Fruit fly (Drosophila melanogaster) whole organism, embryonic: ENCODE data around the gene Cka.
A peak's percentile ranks its signal among the peaks of the same experiment; 100 is the strongest.

Experiments used
- Aef1 ChIP-seq: fragments of 200-800 bp; sonication (Bioruptor generic); IDR thresholded peaks from 3 replicates; pipeline ENCODE4 v1.3.6; 2022; ENCODE audit warnings: missing biosample characterization, missing genetic modification characterization
- Asciz ChIP-seq: fragments of 200-800 bp; sonication (Bioruptor generic); optimal IDR thresholded peaks from 2 replicates; lab custom pipeline; 2017; ENCODE audit warnings: missing biosample characterization, mild to moderate bottlenecking, missing genetic modification characterization, missing genetic modification reagents
- Bteb2 ChIP-seq: fragments of 200-800 bp; sonication (Bioruptor generic); optimal IDR thresholded peaks from 2 replicates; lab custom pipeline; 2016; ENCODE audit warnings: missing biosample characterization, missing genetic modification characterization
- CG10543 ChIP-seq: fragments of 200-800 bp; sonication (Bioruptor generic); optimal IDR thresholded peaks from 3 replicates; lab custom pipeline; 2017; ENCODE audit warnings: missing biosample characterization, mild to moderate bottlenecking, missing genetic modification characterization, moderate library complexity
- CG12071 ChIP-seq: fragments of 200-800 bp; sonication (Bioruptor generic); optimal IDR thresholded peaks from 3 replicates; lab custom pipeline; 2018; ENCODE audit warnings: missing biosample characterization, mild to moderate bottlenecking, missing genetic modification characterization
- CG12659 ChIP-seq: fragments of 200-800 bp; sonication (Bioruptor generic); optimal IDR thresholded peaks from 3 replicates; lab custom pipeline; 2017; ENCODE audit warnings: mild to moderate bottlenecking, missing biosample characterization, missing genetic modification reagents, missing genetic modification characterization
- CG17568 ChIP-seq: fragments of 200-800 bp; sonication (Bioruptor generic); optimal IDR thresholded peaks from 2 replicates; lab custom pipeline; 2018; ENCODE audit warnings: missing biosample characterization, mild to moderate bottlenecking, missing genetic modification characterization, moderate library complexity
- CG3847 ChIP-seq: fragments of 200-800 bp; sonication (Bioruptor generic); IDR thresholded peaks from 2 replicates; pipeline ENCODE4 v1.3.6; 2022; ENCODE audit warnings: missing biosample characterization, missing genetic modification characterization
- CG4424 ChIP-seq: fragments of 200-800 bp; sonication (Bioruptor generic); optimal IDR thresholded peaks from 3 replicates; lab custom pipeline; 2016; ENCODE audit warnings: missing biosample characterization, missing genetic modification characterization
- CG4730 ChIP-seq: fragments of 200-800 bp; sonication (Bioruptor generic); IDR thresholded peaks from 2 replicates; pipeline ENCODE4 v1.3.6; 2022; ENCODE audit warnings: missing biosample characterization, missing genetic modification characterization
- CG4854 ChIP-seq: fragments of 200-800 bp; sonication (Bioruptor generic); optimal IDR thresholded peaks from 2 replicates; lab custom pipeline; 2016; ENCODE audit warnings: missing biosample characterization, missing genetic modification characterization, inconsistent platforms
- CG5245 ChIP-seq: fragments of 200-800 bp; sonication (Bioruptor generic); optimal IDR thresholded peaks from 3 replicates; lab custom pipeline; 2016; ENCODE audit warnings: missing biosample characterization, missing genetic modification characterization
- CG5953 ChIP-seq: fragments of 200-800 bp; sonication (Bioruptor generic); IDR thresholded peaks from 2 replicates; pipeline ENCODE4 v1.3.6; 2022; ENCODE audit warnings: missing biosample characterization, missing genetic modification characterization
- CG7786 ChIP-seq: fragments of 200-800 bp; sonication (Bioruptor generic); optimal IDR thresholded peaks from 2 replicates; lab custom pipeline; 2016; ENCODE audit warnings: missing biosample characterization, missing genetic modification characterization
- CG8089 ChIP-seq: fragments of 200-800 bp; sonication (Bioruptor generic); optimal IDR thresholded peaks from 3 replicates; lab custom pipeline; 2016; ENCODE audit warnings: missing biosample characterization, missing genetic modification characterization
- CG9609 ChIP-seq: fragments of 200-800 bp; sonication (Bioruptor generic); optimal IDR thresholded peaks from 3 replicates; lab custom pipeline; 2016; ENCODE audit warnings: missing biosample characterization, missing genetic modification characterization
- CG9817 ChIP-seq: fragments of 200-800 bp; sonication (Bioruptor generic); optimal IDR thresholded peaks from 2 replicates; lab custom pipeline; 2018; ENCODE audit warnings: missing biosample characterization, mild to moderate bottlenecking, missing genetic modification characterization, moderate library complexity
- CrebB ChIP-seq: fragments of 200-800 bp; sonication (Bioruptor generic); optimal IDR thresholded peaks from 3 replicates; lab custom pipeline; 2018; ENCODE audit warnings: missing biosample characterization, mild to moderate bottlenecking, missing genetic modification characterization
- Dad ChIP-seq: fragments of 200-800 bp; sonication (Bioruptor generic); optimal IDR thresholded peaks from 3 replicates; lab custom pipeline; 2016; ENCODE audit warnings: missing biosample characterization, missing genetic modification characterization
- E2f2 ChIP-seq: fragments of 200-800 bp; sonication (Bioruptor generic); IDR thresholded peaks from 2 replicates; pipeline ENCODE4 v1.3.6; 2022; ENCODE audit warnings: missing biosample characterization, missing genetic modification characterization
- Eip74EF ChIP-seq, 2 experiments: fragments of 200-800 bp in 1 of 2; fragments of >200 bp in 1 of 2; sonication (Bioruptor generic) in 1 of 2; optimal IDR thresholded peaks; 2 replicates each; lab custom pipeline; 2017 to 2019; ENCODE audit warnings: missing biosample characterization in 2 of 2, missing genetic modification characterization in 2 of 2, mild to moderate bottlenecking in 1 of 2, moderate library complexity in 1 of 2
- Fer1 ChIP-seq: fragments of 200-800 bp; sonication (Bioruptor generic); optimal IDR thresholded peaks from 2 replicates; lab custom pipeline; 2017; ENCODE audit warnings: missing biosample characterization, mild to moderate bottlenecking, missing genetic modification characterization
- HmgZ ChIP-seq: fragments of 200-800 bp; sonication (Bioruptor generic); optimal IDR thresholded peaks from 2 replicates; lab custom pipeline; 2018; ENCODE audit warnings: missing biosample characterization, mild to moderate bottlenecking, missing genetic modification characterization
- Hr51 ChIP-seq, 2 experiments: fragments of 200-800 bp; sonication (Bioruptor generic); optimal IDR thresholded peaks; 2 replicates in 1 of 2; 3 replicates in 1 of 2; lab custom pipeline; 2016 to 2018; ENCODE audit warnings: missing biosample characterization in 2 of 2, missing genetic modification characterization in 2 of 2, mild to moderate bottlenecking in 1 of 2, moderate library complexity in 1 of 2
- Lim3 ChIP-seq: fragments of 200-800 bp; sonication (Bioruptor generic); IDR thresholded peaks from 2 replicates; pipeline ENCODE4 v1.3.6; 2022; ENCODE audit warnings: missing biosample characterization, missing genetic modification characterization
- MBD-R2 ChIP-seq: fragments of 200-800 bp; sonication (Bioruptor generic); IDR thresholded peaks from 2 replicates; pipeline ENCODE4 v1.3.6; 2022; ENCODE audit warnings: missing biosample characterization, missing genetic modification characterization
- NC2α ChIP-seq: fragments of 200-800 bp; sonication (Bioruptor generic); optimal IDR thresholded peaks from 2 replicates; lab custom pipeline; 2016; ENCODE audit warnings: missing biosample characterization, missing genetic modification characterization
- Neu2 ChIP-seq: fragments of 200-800 bp; sonication (Bioruptor generic); optimal IDR thresholded peaks from 3 replicates; lab custom pipeline; 2016; ENCODE audit warnings: missing biosample characterization, missing genetic modification characterization, borderline replicate concordance
- Nf-YC ChIP-seq: fragments of 200-800 bp; optimal IDR thresholded peaks from 3 replicates; lab custom pipeline; 2019; ENCODE audit warnings: missing biosample characterization, mild to moderate bottlenecking, missing genetic modification characterization, moderate library complexity
- Ravus ChIP-seq: fragments of 200-800 bp; sonication (Bioruptor generic); IDR thresholded peaks from 2 replicates; pipeline ENCODE4 v1.3.6; 2022; ENCODE audit warnings: missing biosample characterization, missing genetic modification characterization
- Sry-β ChIP-seq: fragments of 200-800 bp; sonication (Bioruptor generic); optimal IDR thresholded peaks from 2 replicates; lab custom pipeline; 2018; ENCODE audit warnings: missing biosample characterization, mild to moderate bottlenecking, missing genetic modification characterization, moderate library complexity
- YL-1 ChIP-seq: fragments of 200-800 bp; sonication (Bioruptor generic); optimal IDR thresholded peaks from 3 replicates; lab custom pipeline; 2017; ENCODE audit warnings: missing biosample characterization, mild to moderate bottlenecking, missing genetic modification characterization
- ab ChIP-seq: fragments of 200-800 bp; sonication (Bioruptor generic); optimal IDR thresholded peaks from 2 replicates; lab custom pipeline; 2016; ENCODE audit warnings: missing biosample characterization, missing genetic modification characterization
- abd-A ChIP-seq: fragments of 200-800 bp; sonication (Bioruptor generic); optimal IDR thresholded peaks from 3 replicates; lab custom pipeline; 2019; ENCODE audit warnings: missing biosample characterization, mild to moderate bottlenecking, missing genetic modification characterization, moderate library complexity
- esg ChIP-seq: fragments of 200-800 bp; sonication (Bioruptor generic); conservative IDR thresholded peaks from 2 replicates; pipeline ENCODE4 v1.3.6; 2022; ENCODE audit warnings: missing biosample characterization, missing genetic modification characterization
- eve ChIP-seq, 2 experiments: fragments of >200 bp; optimal IDR thresholded peaks; 2 replicates each; lab custom pipeline; 2017; ENCODE audit warnings: missing biosample characterization in 2 of 2, missing genetic modification characterization in 2 of 2
- exex ChIP-seq: fragments of 200-800 bp; sonication (Bioruptor generic); optimal IDR thresholded peaks from 4 replicates; lab custom pipeline; 2018; ENCODE audit warnings: missing biosample characterization, mild to moderate bottlenecking, missing genetic modification characterization, moderate library complexity
- fd3F ChIP-seq: fragments of 200-800 bp; sonication (Bioruptor generic); optimal IDR thresholded peaks from 2 replicates; lab custom pipeline; 2018; ENCODE audit warnings: missing biosample characterization, mild to moderate bottlenecking, missing genetic modification characterization, moderate library complexity
- fd64A ChIP-seq: fragments of 200-800 bp; sonication (Bioruptor generic); optimal IDR thresholded peaks from 3 replicates; lab custom pipeline; 2018; ENCODE audit warnings: missing biosample characterization, mild to moderate bottlenecking, missing genetic modification characterization
- gfzf ChIP-seq: fragments of 200-800 bp; sonication (Bioruptor generic); optimal IDR thresholded peaks from 2 replicates; lab custom pipeline; 2016; ENCODE audit warnings: missing biosample characterization, mild to moderate bottlenecking, missing genetic modification characterization, moderate library complexity
- jumu ChIP-seq: fragments of 200-800 bp; sonication (Bioruptor generic); optimal IDR thresholded peaks from 3 replicates; lab custom pipeline; 2016; ENCODE audit warnings: missing biosample characterization, missing genetic modification characterization
- lab ChIP-seq: fragments of 200-800 bp; sonication (Bioruptor generic); optimal IDR thresholded peaks from 3 replicates; lab custom pipeline; 2017; ENCODE audit warnings: missing biosample characterization, missing genetic modification characterization, mild to moderate bottlenecking, moderate library complexity, missing genetic modification reagents
- lmd ChIP-seq: fragments of 200-800 bp; sonication (Bioruptor generic); IDR thresholded peaks from 2 replicates; pipeline ENCODE4 v1.3.6; 2022; ENCODE audit warnings: missing biosample characterization, missing genetic modification characterization
- p53 ChIP-seq: fragments of 200-800 bp; sonication (Bioruptor generic); optimal IDR thresholded peaks from 2 replicates; lab custom pipeline; 2016; ENCODE audit warnings: missing biosample characterization, missing genetic modification characterization
- rib ChIP-seq: fragments of 200-800 bp; sonication (Bioruptor generic); IDR thresholded peaks from 2 replicates; pipeline ENCODE4 v1.3.6; 2022; ENCODE audit warnings: missing biosample characterization, missing genetic modification characterization
- ro ChIP-seq: fragments of 200-800 bp; sonication (Bioruptor generic); IDR thresholded peaks from 2 replicates; pipeline ENCODE4 v1.3.6; 2022; ENCODE audit warnings: missing biosample characterization, missing genetic modification characterization
- row ChIP-seq: fragments of 200-800 bp; sonication (Bioruptor generic); IDR thresholded peaks from 3 replicates; pipeline ENCODE4 v1.3.6; 2022; ENCODE audit warnings: missing biosample characterization, missing genetic modification characterization
- salm ChIP-seq: fragments of 200-800 bp; sonication (Bioruptor generic); optimal IDR thresholded peaks from 2 replicates; lab custom pipeline; 2018; ENCODE audit warnings: missing biosample characterization, mild to moderate bottlenecking, missing genetic modification characterization
- sens ChIP-seq: fragments of 200-800 bp; sonication (Bioruptor generic); peaks from one replicate; lab custom pipeline; 2016; ENCODE audit warnings: missing biosample characterization, missing genetic modification characterization
- sug ChIP-seq: fragments of 200-800 bp; optimal IDR thresholded peaks from 2 replicates; lab custom pipeline; 2019; ENCODE audit warnings: missing biosample characterization, mild to moderate bottlenecking, missing genetic modification characterization, moderate library complexity
- wek ChIP-seq: fragments of 200-800 bp; sonication (Bioruptor generic); optimal IDR thresholded peaks from 3 replicates; lab custom pipeline; 2018; ENCODE audit warnings: missing biosample characterization, mild to moderate bottlenecking, missing genetic modification characterization, moderate library complexity
- wor ChIP-seq: fragments of 200-800 bp; sonication (Bioruptor generic); IDR thresholded peaks from 2 replicates; pipeline ENCODE4 v1.3.6; 2022; ENCODE audit warnings: missing biosample characterization, missing genetic modification characterization

Cka gene

DNA sequence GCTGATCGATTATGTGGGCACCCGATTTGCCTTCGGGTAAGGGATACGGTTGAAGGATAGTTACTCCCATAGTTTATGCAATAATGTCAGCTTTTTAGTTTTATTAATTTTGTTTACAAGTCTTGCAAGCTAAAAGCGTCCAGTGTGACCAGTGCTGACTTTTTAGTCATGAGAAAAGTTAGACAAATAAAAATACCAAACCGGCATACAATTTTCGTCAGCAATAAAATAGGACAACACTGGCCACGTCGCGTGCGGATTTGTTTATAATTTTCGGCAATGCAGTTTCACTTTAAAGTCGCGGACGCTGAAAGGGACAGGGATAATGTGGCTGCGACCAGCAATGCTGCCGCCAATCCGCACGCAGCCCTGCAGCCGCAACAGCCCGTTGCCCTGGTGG is 42.2 kb downstream of the Cka start, which contains the start of the genes MED20 and Trf:
Gene MED20 (minus strand): TSS at position 157 of the 400 bp plus-strand sequence.
Gene Trf (plus strand): TSS at position 204 of the 400 bp plus-strand sequence.
- TF ChIP-seq Aef1 (GFP tag; lab: Robert Waterston, UW) (no peak), exex (tag; lab: Kevin White, UChicago) (no peak), ab (GFP tag; lab: Kevin White, UChicago) (no peak), CG17568 (GFP tag; lab: Kevin White, UChicago) (no peak), sens (GFP tag; lab: Kevin White, UChicago) (no peak), lab (GFP tag; lab: Kevin White, UChicago) (no peak), HmgZ (tag; lab: Kevin White, UChicago) (peak; percentile 47), Neu2 (GFP tag; lab: Kevin White, UChicago) (no peak), YL-1 (GFP tag; lab: Kevin White, UChicago) (peak; percentile 65), ro (GFP tag; lab: Robert Waterston, UW) (no peak), CG5953 (GFP tag; lab: Robert Waterston, UW) (no peak), p53 (GFP tag; lab: Kevin White, UChicago) (no peak), CG10543 (GFP tag; lab: Kevin White, UChicago) (no peak), CG12071 (GFP tag; lab: Kevin White, UChicago) (no peak), MBD-R2 (GFP tag; lab: Robert Waterston, UW) (peak; percentile 94), salm (tag; lab: Kevin White, UChicago) (no peak), wek (GFP tag; lab: Kevin White, UChicago) (no peak), fd3F (GFP tag; lab: Kevin White, UChicago) (no peak), Ravus (GFP tag; lab: Robert Waterston, UW) (no peak), wor (GFP tag; lab: Robert Waterston, UW) (no peak), CG4854 (GFP tag; lab: Kevin White, UChicago) (no peak), CG3847 (GFP tag; lab: Robert Waterston, UW) (no peak), CG7786 (GFP tag; lab: Kevin White, UChicago) (no peak), lmd (GFP tag; lab: Robert Waterston, UW) (no peak), fd64A (GFP tag; lab: Kevin White, UChicago) (no peak), CG8089 (no peak), eve (GFP tag; optimal IDR thresholded peaks at IDR 0.05; lab: Kevin White, UChicago) (no peak), Sry-β (GFP tag; lab: Kevin White, UChicago) (no peak), CG4730 (GFP tag; lab: Robert Waterston, UW) (no peak), CG9817 (tag; lab: Kevin White, UChicago) (no peak), Asciz (GFP tag; lab: Kevin White, UChicago) (no peak), Nf-YC (tag; lab: Kevin White, UChicago) (no peak), CG9609 (no peak), CG4424 (GFP tag; lab: Kevin White, UChicago) (no peak), abd-A (tag; lab: Kevin White, UChicago) (no peak), jumu (GFP tag; lab: Kevin White, UChicago) (no peak), NC2α (GFP tag; lab: Kevin White, UChicago) (no peak), rib (no peak), sug (tag; lab: Kevin White, UChicago) (no peak), Dad (GFP tag; lab: Kevin White, UChicago) (no peak), gfzf (GFP tag; lab: Kevin White, UChicago) (peak; percentile 81), esg (GFP tag; lab: Robert Waterston, UW) (no peak), CG12659 (GFP tag; lab: Kevin White, UChicago) (peak; percentile 29), Bteb2 (GFP tag; lab: Kevin White, UChicago) (no peak), E2f2 (GFP tag; lab: Robert Waterston, UW) (no peak), Lim3 (no peak), row (GFP tag; lab: Robert Waterston, UW) (peak; percentile 17; the same call in 1 of the 3 replicates), Fer1 (no peak), Hr51 (GFP tag; optimal IDR thresholded peaks at IDR 0.05; lab: Kevin White, UChicago) (no peak), CG5245 (GFP tag; lab: Kevin White, UChicago) (no peak), CrebB (no peak), Eip74EF (GFP tag; optimal IDR thresholded peaks at IDR 0.05; lab: Kevin White, UChicago) (no peak)
